Worm (Caenorhabditis elegans): Measurements from ENCODE around the gene sptl-2.

Gene sptl-2

DNA sequence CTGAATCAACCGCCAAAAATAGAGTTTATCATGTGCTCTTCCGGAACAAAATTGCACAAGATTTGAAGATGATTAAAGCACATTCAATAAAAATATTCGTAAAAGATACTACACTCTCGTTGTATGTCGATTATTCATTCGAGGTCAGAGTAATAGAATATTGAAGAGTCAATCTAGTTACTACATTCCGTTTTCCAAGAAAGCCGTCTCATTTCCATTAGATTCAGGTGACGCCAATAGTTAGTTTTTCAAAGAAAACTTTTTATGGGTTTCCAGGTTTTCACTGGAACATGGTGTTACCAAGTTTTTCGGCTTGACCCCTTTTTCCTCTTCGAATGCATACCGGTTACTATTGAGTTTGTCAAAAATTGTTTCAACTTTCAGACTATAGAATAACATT is 46.5 kb upstream of the sptl-2 start (continued):
- no peak for TF ChIP-seq ceh-88 (GFP tag; IDR thresholded peaks at IDR 0.05)
- TF ChIP-seq ceh-82 (tag; optimal IDR thresholded peaks at IDR 0.05), result no peak
- no peak for TF ChIP-seq nhr-84 (tag; optimal IDR thresholded peaks at IDR 0.05)
- TF ChIP-seq egl-27 (tag; optimal IDR thresholded peaks at IDR 0.05), result no peak
- TF ChIP-seq mef-2 (tag; optimal IDR thresholded peaks at IDR 0.05), result no peak
- TF ChIP-seq fkh-4 (tag; optimal IDR thresholded peaks at IDR 0.05; ENCODE audit: borderline replicate concordance), result no peak
- no peak for TF ChIP-seq snu-23 (GFP tag; optimal IDR thresholded peaks at IDR 0.05)
- no peak for TF ChIP-seq blmp-1 (tag; optimal IDR thresholded peaks at IDR 0.05)
- TF ChIP-seq unc-98 (GFP tag; IDR thresholded peaks at IDR 0.05), result no peak
- no peak for TF ChIP-seq nhr-11 (tag; optimal IDR thresholded peaks at IDR 0.05)
- no peak for TF ChIP-seq efl-1 (optimal IDR thresholded peaks at IDR 0.05)
- TF ChIP-seq efl-1 (GFP tag; optimal IDR thresholded peaks at IDR 0.05 in 1 of 2), result no peak
- TF ChIP-seq lin-35 (GFP tag; optimal IDR thresholded peaks at IDR 0.05), result no peak
- no peak for TF ChIP-seq nhr-85 (tag)
- no peak for TF ChIP-seq C04F5.9 (tag; optimal IDR thresholded peaks at IDR 0.05)
- TF ChIP-seq zip-4 (GFP tag; optimal IDR thresholded peaks at IDR 0.05), result no peak
- TF ChIP-seq nhr-28 (tag; optimal IDR thresholded peaks at IDR 0.05), result no peak
- no peak for TF ChIP-seq hlh-17 (GFP tag; optimal IDR thresholded peaks at IDR 0.05; ENCODE audit: borderline replicate concordance)
- TF ChIP-seq elt-2 (tag; optimal IDR thresholded peaks at IDR 0.05), result no peak
- TF ChIP-seq F16B12.6 (tag; optimal IDR thresholded peaks at IDR 0.05), result no peak
- no peak for TF ChIP-seq ces-1 (GFP tag; optimal IDR thresholded peaks at IDR 0.05)
- TF ChIP-seq ztf-4 (tag; optimal IDR thresholded peaks at IDR 0.05), result no peak
- no peak for TF ChIP-seq swsn-7 (tag; optimal IDR thresholded peaks at IDR 0.05)
- no peak for TF ChIP-seq unc-62 (GFP tag; optimal IDR thresholded peaks at IDR 0.05)
- no peak for TF ChIP-seq rnt-1 (tag; optimal IDR thresholded peaks at IDR 0.05)
- TF ChIP-seq nhr-237 (tag; optimal IDR thresholded peaks at IDR 0.05), result no peak
- TF ChIP-seq irx-1 (tag; optimal IDR thresholded peaks at IDR 0.05), result no peak
- TF ChIP-seq alr-1 (tag; optimal IDR thresholded peaks at IDR 0.05; ENCODE audit: borderline replicate concordance), result no peak
- TF ChIP-seq egl-13 (tag; optimal IDR thresholded peaks at IDR 0.05), result peak; percentile 22
- TF ChIP-seq vab-15 (tag; optimal IDR thresholded peaks at IDR 0.05), result no peak
- TF ChIP-seq elt-3 (tag; optimal IDR thresholded peaks at IDR 0.05), result no peak
- TF ChIP-seq tbx-2 (tag; optimal IDR thresholded peaks at IDR 0.05), result no peak
- TF ChIP-seq unc-86 (tag; optimal IDR thresholded peaks at IDR 0.05), result no peak
- no peak for TF ChIP-seq skn-1 (tag; optimal IDR thresholded peaks at IDR 0.05)
- TF ChIP-seq lin-13 (GFP tag; optimal IDR thresholded peaks at IDR 0.05), result no peak
- TF ChIP-seq Y116A8C.19 (tag; optimal IDR thresholded peaks at IDR 0.05; ENCODE audit: borderline replicate concordance), result no peak
- no peak for TF ChIP-seq C34B4.2 (tag; optimal IDR thresholded peaks at IDR 0.05)
- no peak for TF ChIP-seq efl-3 (GFP tag; optimal IDR thresholded peaks at IDR 0.05)
- TF ChIP-seq ztf-11 (tag; optimal IDR thresholded peaks at IDR 0.05), result no peak
- peak; percentile 43 for TF ChIP-seq nhr-20 (tag; optimal IDR thresholded peaks at IDR 0.05)
- no peak for TF ChIP-seq mab-9 (GFP tag; IDR thresholded peaks at IDR 0.05)
- no peak for TF ChIP-seq snpc-4 (tag; optimal IDR thresholded peaks at IDR 0.05)
- no peak for TF ChIP-seq isw-1 (GFP tag; IDR thresholded peaks at IDR 0.05)

DNA sequence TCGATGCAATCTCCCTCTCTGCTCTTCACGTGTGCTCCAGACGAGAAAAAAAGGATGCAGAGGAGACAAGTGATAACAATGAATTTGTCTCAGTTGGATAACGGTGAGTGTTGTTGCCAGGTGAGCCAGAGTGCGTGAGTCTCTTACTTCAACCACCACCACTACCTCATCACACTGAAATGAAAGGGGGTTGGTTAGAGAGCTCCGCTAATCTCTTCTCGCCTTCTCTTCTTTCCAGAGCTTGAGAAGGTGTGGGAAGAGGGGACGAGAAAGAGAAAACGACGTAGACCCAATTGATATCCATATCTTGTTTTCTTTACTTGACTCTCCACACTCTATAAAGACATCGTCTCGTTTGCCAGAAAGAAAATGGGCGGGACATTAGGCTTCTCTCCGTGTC is 45.6 kb upstream of the sptl-2 start:
- TF ChIP-seq C04F5.9 (tag; optimal IDR thresholded peaks at IDR 0.05), result no peak
- peak; percentile 8 for TF ChIP-seq dsc-1 (tag; optimal IDR thresholded peaks at IDR 0.05)
- peak; percentile 12 for TF ChIP-seq sox-4 (tag; optimal IDR thresholded peaks at IDR 0.05)
- TF ChIP-seq unc-98 (GFP tag; IDR thresholded peaks at IDR 0.05), result no peak
- TF ChIP-seq nhr-71 (tag; optimal IDR thresholded peaks at IDR 0.05), result peak; percentile 8
- TF ChIP-seq mep-1 (tag; optimal IDR thresholded peaks at IDR 0.05), result no peak
- TF ChIP-seq fkh-8 (tag; optimal IDR thresholded peaks at IDR 0.05), result peak; percentile 69

All from whole organism, L1 larva.